Fruit fly (Drosophila melanogaster): ENCODE measurements around the gene CG43725.

DNA sequence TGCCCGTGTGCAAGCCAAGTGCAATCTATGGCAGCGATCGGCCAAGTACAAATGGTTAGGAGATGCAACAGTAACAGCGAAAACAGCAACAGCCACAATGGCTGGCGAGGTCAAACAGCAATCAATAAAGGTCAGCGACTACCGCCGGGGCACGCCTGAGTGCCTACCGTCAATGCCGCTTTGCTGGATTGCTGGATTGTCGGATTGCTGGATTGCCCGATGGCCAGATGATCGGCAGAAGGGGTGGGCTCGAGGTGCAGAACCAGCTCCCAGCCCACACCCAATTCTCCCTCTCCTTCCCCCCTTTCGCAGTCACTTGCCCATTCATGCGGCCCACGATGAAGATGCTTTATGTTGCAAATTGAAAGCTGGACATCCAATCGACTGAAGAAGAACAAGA, 6.4 kb upstream of the CG43725 start:
- TF ChIP-seq kay (GFP tag; ENCODE audit: borderline replicate concordance): no peak
- no peak for TF ChIP-seq CG33017 (tag; optimal IDR thresholded peaks at IDR 0.05)
- no peak for TF ChIP-seq bab1 (GFP tag; optimal IDR thresholded peaks at IDR 0.05)
- no peak for TF ChIP-seq pad (GFP tag; optimal IDR thresholded peaks at IDR 0.05)
- TF ChIP-seq Crg-1 (GFP tag; optimal IDR thresholded peaks at IDR 0.05): no peak
- TF ChIP-seq CG7045 (GFP tag; optimal IDR thresholded peaks at IDR 0.05): no peak
- TF ChIP-seq toe (GFP tag; optimal IDR thresholded peaks at IDR 0.05): no peak
- TF ChIP-seq cnc (optimal IDR thresholded peaks at IDR 0.05): no peak
